Worm (Caenorhabditis elegans) whole organism, young adult: ENCODE data around the gene F35H12.1.

Experiments
- B0035.1 ChIP-seq: sonication (generic microtip); optimal IDR thresholded peaks from 2 replicates; lab custom pipeline; 2016; ENCODE audit warnings: missing genetic modification characterization, mild to moderate bottlenecking, missing compliant biosample characterization, missing genotype, missing genetic modification reagents
- B0261.1 ChIP-seq: sonication (generic microtip); optimal IDR thresholded peaks from 2 replicates; lab custom pipeline; 2016; ENCODE audit warnings: mild to moderate bottlenecking, missing genetic modification characterization, moderate library complexity, missing compliant biosample characterization
- C17E4.6 ChIP-seq: fragments of 200-800 bp; sonication (Bioruptor generic); IDR thresholded peaks from 2 replicates; pipeline ENCODE4 v1.3.6; 2022; ENCODE audit warnings: missing genetic modification reagents, missing genetic modification characterization, missing compliant biosample characterization
- F10E7.11 ChIP-seq: sonication (generic microtip); optimal IDR thresholded peaks from 2 replicates; lab custom pipeline; 2017; ENCODE audit warnings: mild to moderate bottlenecking, missing genetic modification characterization, moderate library complexity, missing compliant biosample characterization
- F22D6.2 ChIP-seq: sonication (generic microtip); optimal IDR thresholded peaks from 2 replicates; lab custom pipeline; 2016; ENCODE audit warnings: mild to moderate bottlenecking, missing genetic modification characterization, missing compliant biosample characterization
- F37B4.10 ChIP-seq: fragments of 200-800 bp; sonication (Bioruptor generic); IDR thresholded peaks from 2 replicates; pipeline ENCODE4 v1.3.6; 2022; ENCODE audit warnings: missing genetic modification characterization, missing compliant biosample characterization
- K11D2.4 ChIP-seq: fragments of 200-800 bp; sonication (Bioruptor generic); IDR thresholded peaks from 2 replicates; pipeline ENCODE4 v1.3.6; 2022; ENCODE audit warnings: missing genetic modification reagents, missing genetic modification characterization, missing compliant biosample characterization
- T07F8.4 ChIP-seq: sonication (generic microtip); optimal IDR thresholded peaks from 2 replicates; lab custom pipeline; 2016; ENCODE audit warnings: mild to moderate bottlenecking, missing genetic modification characterization, moderate library complexity, missing compliant biosample characterization
- T26A5.8 ChIP-seq: sonication (generic microtip); optimal IDR thresholded peaks from 2 replicates; lab custom pipeline; 2016; ENCODE audit warnings: missing genetic modification characterization, missing compliant biosample characterization
- Y53F4B.3 ChIP-seq: fragments of 200-800 bp; sonication (Bioruptor generic); IDR thresholded peaks from 2 replicates; pipeline ENCODE4 v1.3.6; 2022; ENCODE audit warnings: missing genetic modification reagents, missing genetic modification characterization, missing compliant biosample characterization
- akir-1 ChIP-seq: fragments of 200-800 bp; sonication (Bioruptor generic); optimal IDR thresholded peaks from 2 replicates; lab custom pipeline; 2018; ENCODE audit warnings: mild to moderate bottlenecking, missing genetic modification characterization, moderate library complexity, missing compliant biosample characterization
- cebp-1 ChIP-seq, 2 experiments: fragments of 200-800 bp in 1 of 2; sonication (Bioruptor generic) in 1 of 2; sonication (generic microtip) in 1 of 2; IDR thresholded peaks in 1 of 2; optimal IDR thresholded peaks in 1 of 2; 2 replicates each; pipeline versions ENCODE4 v1.3.6 to Lab custom; 2017 to 2022; ENCODE audit warnings: missing compliant biosample characterization in 2 of 2, missing genetic modification characterization in 2 of 2, mild to moderate bottlenecking in 1 of 2, missing genetic modification reagents in 1 of 2, moderate library complexity in 1 of 2
- cebp-2 ChIP-seq: fragments of 200-800 bp; sonication (Bioruptor generic); IDR thresholded peaks from 2 replicates; pipeline ENCODE4 v1.3.6; 2022; ENCODE audit warnings: missing genetic modification characterization, missing compliant biosample characterization
- ceh-27 ChIP-seq: fragments of 200-800 bp; sonication (Bioruptor generic); optimal IDR thresholded peaks from 2 replicates; lab custom pipeline; 2018; ENCODE audit warnings: mild to moderate bottlenecking, missing genetic modification characterization, moderate library complexity, missing compliant biosample characterization
- ceh-58 ChIP-seq: fragments of 200-800 bp; sonication (Bioruptor generic); IDR thresholded peaks from 2 replicates; pipeline ENCODE4 v1.3.6; 2022; ENCODE audit warnings: missing genetic modification characterization, missing compliant biosample characterization
- ceh-79 ChIP-seq: sonication (generic microtip); optimal IDR thresholded peaks from 2 replicates; lab custom pipeline; 2017; ENCODE audit warnings: mild to moderate bottlenecking, missing genetic modification characterization, missing compliant biosample characterization
- chd-7 ChIP-seq: sonication (generic microtip); optimal IDR thresholded peaks from 2 replicates; lab custom pipeline; 2016; ENCODE audit warnings: mild to moderate bottlenecking, missing genetic modification characterization, moderate library complexity, missing compliant biosample characterization
- die-1 ChIP-seq: sonication (generic microtip); optimal IDR thresholded peaks from 2 replicates; lab custom pipeline; 2016; ENCODE audit warnings: missing genotype, mild to moderate bottlenecking, missing genetic modification characterization, missing compliant biosample characterization
- dpff-1 ChIP-seq: sonication (generic microtip); optimal IDR thresholded peaks from 2 replicates; lab custom pipeline; 2017; ENCODE audit warnings: mild to moderate bottlenecking, missing genetic modification characterization, missing compliant biosample characterization
- egrh-3 ChIP-seq: fragments of 200-800 bp; sonication (Bioruptor generic); IDR thresholded peaks from 2 replicates; pipeline ENCODE4 v1.3.6; 2022; ENCODE audit warnings: missing genetic modification reagents, missing genetic modification characterization, missing compliant biosample characterization
- gei-17 ChIP-seq: fragments of 200-800 bp; sonication (Bioruptor generic); optimal IDR thresholded peaks from 2 replicates; lab custom pipeline; 2018; ENCODE audit warnings: mild to moderate bottlenecking, missing genetic modification characterization, missing compliant biosample characterization
- hlh-26 ChIP-seq: fragments of 200-800 bp; sonication (Bioruptor generic); conservative IDR thresholded peaks from 2 replicates; pipeline ENCODE4 v1.3.6; 2022; ENCODE audit warnings: missing genetic modification reagents, missing genetic modification characterization, missing compliant biosample characterization
- hmg-1.2 ChIP-seq: fragments of 200-800 bp; sonication (Bioruptor generic); IDR thresholded peaks from 2 replicates; pipeline ENCODE4 v1.3.6; 2022; ENCODE audit warnings: missing genetic modification reagents, missing genetic modification characterization, missing compliant biosample characterization
- let-526 ChIP-seq: fragments of 200-800 bp; sonication (Bioruptor generic); IDR thresholded peaks from 2 replicates; pipeline ENCODE4 v1.3.6; 2022; ENCODE audit warnings: missing genetic modification reagents, missing genetic modification characterization, missing compliant biosample characterization
- lin-35 ChIP-seq, 3 experiments: fragments of 150-350 bp in 2 of 3; sonication (generic microtip) in 1 of 3; optimal IDR thresholded peaks; 2 replicates each; lab custom pipeline; 2014 to 2018; ENCODE audit warnings: missing biosample characterization in 3 of 3, missing genetic modification characterization in 3 of 3, missing genetic modification reagents in 3 of 3
- lin-40 ChIP-seq: sonication (generic microtip); optimal IDR thresholded peaks from 2 replicates; lab custom pipeline; 2016; ENCODE audit warnings: missing genetic modification characterization, mild to moderate bottlenecking, missing compliant biosample characterization, missing genotype, missing genetic modification reagents
- lir-1 ChIP-seq: fragments of 200-800 bp; sonication (Bioruptor generic); conservative IDR thresholded peaks from 2 replicates; pipeline ENCODE4 v1.3.6; 2022; ENCODE audit warnings: missing genetic modification reagents, missing genetic modification characterization, missing compliant biosample characterization
- lsy-27 ChIP-seq: sonication (generic microtip); optimal IDR thresholded peaks from 2 replicates; lab custom pipeline; 2017; ENCODE audit warnings: missing genetic modification characterization, mild to moderate bottlenecking, missing compliant biosample characterization, antibody characterized with exemption, missing genotype, borderline replicate concordance; ENCODE audit not compliant: insufficient read depth
- mel-28 ChIP-seq: sonication (generic microtip); optimal IDR thresholded peaks from 2 replicates; lab custom pipeline; 2016; ENCODE audit warnings: borderline replicate concordance, mild to moderate bottlenecking, missing genetic modification characterization, missing compliant biosample characterization
- nfya-1 ChIP-seq: sonication (generic microtip); optimal IDR thresholded peaks from 2 replicates; lab custom pipeline; 2017; ENCODE audit warnings: antibody characterized with exemption, missing compliant biosample characterization, missing genetic modification characterization, borderline replicate concordance; ENCODE audit not compliant: insufficient read depth
- nfya-2 ChIP-seq: fragments of 200-800 bp; sonication (Bioruptor generic); IDR thresholded peaks from 2 replicates; pipeline ENCODE4 v1.3.6; 2022; ENCODE audit warnings: missing genetic modification reagents, missing genetic modification characterization, missing compliant biosample characterization
- rpc-1 ChIP-seq, 2 experiments: fragments of 150-350 bp in 1 of 2; sonication (generic microtip) in 1 of 2; optimal IDR thresholded peaks; 2 replicates each; lab custom pipeline; 2014 to 2018; ENCODE audit warnings: missing biosample characterization in 1 of 2, missing genetic modification characterization in 1 of 2, missing genetic modification reagents in 1 of 2, missing genotype in 1 of 2
- unc-130 ChIP-seq: sonication (generic microtip); optimal IDR thresholded peaks from 2 replicates; lab custom pipeline; 2016; ENCODE audit warnings: missing genetic modification reagents, missing genetic modification characterization, missing compliant biosample characterization
- xnd-1 ChIP-seq: sonication (generic microtip); optimal IDR thresholded peaks from 2 replicates; lab custom pipeline; 2016; ENCODE audit warnings: missing genotype, missing genetic modification reagents, missing genetic modification characterization, missing compliant biosample characterization
- ztf-22 ChIP-seq: fragments of 200-800 bp; sonication (Bioruptor generic); optimal IDR thresholded peaks from 2 replicates; lab custom pipeline; 2018; ENCODE audit warnings: mild to moderate bottlenecking, missing genetic modification characterization, moderate library complexity, missing compliant biosample characterization
- ztf-26 ChIP-seq: sonication (generic microtip); optimal IDR thresholded peaks from 2 replicates; lab custom pipeline; 2017; ENCODE audit warnings: missing genetic modification characterization, missing compliant biosample characterization
- ztf-3 ChIP-seq: fragments of 200-800 bp; sonication (Bioruptor generic); optimal IDR thresholded peaks from 2 replicates; lab custom pipeline; 2018; ENCODE audit warnings: mild to moderate bottlenecking, missing genetic modification characterization, missing compliant biosample characterization

The F35H12.1 gene

ce11 chrX:924495-925008, 9.1 kb upstream of the F35H12.1 start, which contains the start of the genes pifk-1 and tbc-11 (continued):
- TF ChIP-seq T26A5.8 (tag; lab: Kevin White, UChicago) (no peak), lin-40 (tag; lab: Kevin White, UChicago) (peak; percentile 23), ztf-22 (GFP tag; lab: Kevin White, UChicago) (no peak), ceh-79 (no peak), ztf-3 (GFP tag; lab: Kevin White, UChicago) (no peak), rpc-1 (optimal IDR thresholded peaks at IDR 0.05; lab: Kevin White, UChicago) (no peak), rpc-1 (tag; optimal IDR thresholded peaks at IDR 0.05; lab: Kevin White, UChicago) (no peak), chd-7 (tag; lab: Kevin White, UChicago) (no peak), hmg-1.2 (GFP tag; lab: Robert Waterston, UW) (peak; percentile 9; the same call in 1 of the 2 replicates), nfya-1 (tag; lab: Kevin White, UChicago) (no peak), egrh-3 (GFP tag; lab: Robert Waterston, UW) (no peak), ceh-27 (peak; percentile 24)

DNA sequence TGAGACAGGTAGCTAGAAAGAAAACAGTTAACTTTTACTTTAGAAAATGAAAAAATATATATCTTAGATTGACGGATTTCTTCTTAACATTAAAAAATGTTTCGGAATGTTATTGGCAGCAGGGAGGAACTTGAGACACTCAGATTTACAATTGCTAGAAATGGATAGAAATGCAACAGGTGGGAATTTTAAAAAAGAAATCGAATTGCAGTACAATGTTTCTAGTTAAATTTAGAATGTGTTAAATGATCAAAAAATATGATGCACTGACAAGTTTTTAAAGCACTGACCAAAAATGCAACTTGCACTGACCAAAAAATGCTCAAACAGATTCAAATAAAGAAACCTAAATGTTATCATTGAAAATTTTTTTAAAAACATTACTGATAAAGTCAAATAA, 7.5 kb upstream of the F35H12.1 start:
- TF ChIP-seq lir-1 (GFP tag; lab: Robert Waterston, UW) (no peak), akir-1 (no peak), dpff-1 (tag; lab: Kevin White, UChicago) (no peak)

- no peak for TF ChIP-seq unc-130 (GFP tag; lab: Kevin White, UChicago)
- TF ChIP-seq gei-17 (GFP tag; lab: Kevin White, UChicago), result no peak
- no peak for TF ChIP-seq mel-28 (tag; lab: Kevin White, UChicago)
- TF ChIP-seq lsy-27 (tag; lab: Kevin White, UChicago), result no peak
- no peak for TF ChIP-seq lir-1 (GFP tag; lab: Robert Waterston, UW)
- TF ChIP-seq B0035.1 (tag; lab: Kevin White, UChicago), result no peak
- TF ChIP-seq F37B4.10, result no peak
- no peak for TF ChIP-seq F10E7.11 (tag; lab: Kevin White, UChicago)
- no peak for TF ChIP-seq ceh-27
- no peak for TF ChIP-seq B0261.1 (tag; lab: Kevin White, UChicago)
- no peak for TF ChIP-seq C17E4.6 (GFP tag; lab: Robert Waterston, UW)
- TF ChIP-seq, all 124 proteins: peak for 0
Measured at ce11 chrX:927632-928031, 6.0 kb upstream of the F35H12.1 start.

DNA sequence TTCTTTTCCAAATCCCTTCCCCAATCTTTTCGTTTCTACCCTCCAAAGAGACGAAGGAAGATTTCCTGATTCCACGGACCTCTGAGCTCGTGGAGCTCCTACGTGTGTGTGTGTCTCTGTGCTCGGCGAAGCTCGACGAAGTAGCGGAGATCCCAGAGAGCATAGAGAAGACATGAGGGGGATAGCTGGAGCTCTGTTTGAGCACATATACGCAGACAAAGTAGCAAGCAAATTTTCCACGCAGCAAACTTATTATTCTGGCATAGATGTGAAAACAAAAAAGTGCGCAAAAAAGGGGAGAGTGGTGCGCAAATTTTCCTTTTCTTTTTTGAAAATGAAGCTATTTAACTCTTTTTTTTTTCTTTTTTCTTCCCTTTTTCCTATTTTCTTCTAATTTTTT, 730 bp upstream of the F35H12.1 start:
- TF ChIP-seq F10E7.11 (tag; lab: Kevin White, UChicago), result no peak
- no peak for TF ChIP-seq ztf-26 (tag; lab: Kevin White, UChicago)
- TF ChIP-seq xnd-1, result no peak
- TF ChIP-seq cebp-1 (GFP tag; IDR thresholded peaks at IDR 0.05; lab: Robert Waterston, UW), result no peak
- TF ChIP-seq cebp-1 (tag; optimal IDR thresholded peaks at IDR 0.05; lab: Kevin White, UChicago), result no peak
- no peak for TF ChIP-seq let-526
- TF ChIP-seq mel-28 (tag; lab: Kevin White, UChicago), result no peak
- TF ChIP-seq hlh-26 (GFP tag; lab: Robert Waterston, UW), result no peak
- TF ChIP-seq rpc-1 (optimal IDR thresholded peaks at IDR 0.05; lab: Kevin White, UChicago), result no peak
- no peak for TF ChIP-seq rpc-1 (tag; optimal IDR thresholded peaks at IDR 0.05; lab: Kevin White, UChicago)
- 0 out of 2 replicates have a peak, but pooled peaks have one; percentile 45 for TF ChIP-seq K11D2.4 (GFP tag; lab: Robert Waterston, UW)
- TF ChIP-seq ceh-27, result peak; percentile 0
- no peak for TF ChIP-seq F22D6.2 (tag; lab: Kevin White, UChicago)
- peak; percentile 4; the same call in 1 of the 2 replicates for TF ChIP-seq hmg-1.2 (GFP tag; lab: Robert Waterston, UW)
- TF ChIP-seq akir-1, result no peak
- TF ChIP-seq lin-35 (GFP tag; optimal IDR thresholded peaks at IDR 0.05; lab: Kevin White, UChicago), result no peak
- no peak for TF ChIP-seq T07F8.4 (tag; lab: Kevin White, UChicago)
- TF ChIP-seq lsy-27 (tag; lab: Kevin White, UChicago), result no peak
- TF ChIP-seq nfya-1 (tag; lab: Kevin White, UChicago), result no peak
- no peak for TF ChIP-seq ceh-58
- TF ChIP-seq nfya-2, result no peak
- TF ChIP-seq gei-17 (GFP tag; lab: Kevin White, UChicago), result no peak
- no peak for TF ChIP-seq cebp-2 (GFP tag; lab: Robert Waterston, UW)
- TF ChIP-seq die-1, result no peak
- TF ChIP-seq Y53F4B.3 (GFP tag; lab: Robert Waterston, UW), result no peak
